Worm (Caenorhabditis elegans): ENCODE results near the gene fbxb-14.

ce11 chrII:627205-627604, 44.7 kb upstream of the fbxb-14 start, which contains the start of gene arrd-1:
- no peak for TF ChIP-seq ama-1 (optimal IDR thresholded peaks at IDR 0.05)
- TF ChIP-seq hmg-4 (GFP tag; optimal IDR thresholded peaks at IDR 0.05): no peak
- no peak for TF ChIP-seq B0310.2 (tag; optimal IDR thresholded peaks at IDR 0.05)
- no peak for TF ChIP-seq ets-7 (tag; optimal IDR thresholded peaks at IDR 0.05)
- TF ChIP-seq hmbx-1 (tag; optimal IDR thresholded peaks at IDR 0.05): no peak
- TF ChIP-seq ceh-36 (tag; optimal IDR thresholded peaks at IDR 0.05): no peak
- TF ChIP-seq tbx-37 (GFP tag; conservative IDR thresholded peaks at IDR 0.05): no peak
- no peak for TF ChIP-seq ceh-13 (GFP tag; optimal IDR thresholded peaks at IDR 0.05)
- no peak for TF ChIP-seq pes-1 (GFP tag; IDR thresholded peaks at IDR 0.05)
- no peak for TF ChIP-seq hnd-1 (tag; optimal IDR thresholded peaks at IDR 0.05)
- no peak for TF ChIP-seq flt-1 (GFP tag; IDR thresholded peaks at IDR 0.05)
- no peak for TF ChIP-seq aly-1 (tag; optimal IDR thresholded peaks at IDR 0.05)
- TF ChIP-seq tbx-11 (GFP tag; IDR thresholded peaks at IDR 0.05): no peak
- TF ChIP-seq scrt-1 (GFP tag; IDR thresholded peaks at IDR 0.05): no peak

All from whole organism, early embryonic.